Worm (Caenorhabditis elegans) whole organism, young adult: ENCODE measurements around the gene cdh-4.

ENCODE experiments used
- B0035.1 ChIP-seq: sonication (generic microtip); optimal IDR thresholded peaks from 2 replicates; lab custom pipeline; 2016; ENCODE audit warnings: missing genetic modification characterization, mild to moderate bottlenecking, missing compliant biosample characterization, missing genotype, missing genetic modification reagents
- B0261.1 ChIP-seq: sonication (generic microtip); optimal IDR thresholded peaks from 2 replicates; lab custom pipeline; 2016; ENCODE audit warnings: mild to moderate bottlenecking, missing genetic modification characterization, moderate library complexity, missing compliant biosample characterization
- F10E7.11 ChIP-seq: sonication (generic microtip); optimal IDR thresholded peaks from 2 replicates; lab custom pipeline; 2017; ENCODE audit warnings: mild to moderate bottlenecking, missing genetic modification characterization, moderate library complexity, missing compliant biosample characterization
- F23B12.7 ChIP-seq: sonication (generic microtip); optimal IDR thresholded peaks from 2 replicates; lab custom pipeline; 2017; ENCODE audit warnings: missing genetic modification characterization, mild to moderate bottlenecking, missing compliant biosample characterization, antibody characterized with exemption, moderate library complexity; ENCODE audit not compliant: insufficient read depth
- F33H1.4 ChIP-seq: fragments of 200-800 bp; sonication (Bioruptor generic); IDR thresholded peaks from 2 replicates; pipeline ENCODE4 v1.3.6; 2022; ENCODE audit warnings: missing genetic modification reagents, missing genetic modification characterization, missing compliant biosample characterization
- F37B4.10 ChIP-seq: fragments of 200-800 bp; sonication (Bioruptor generic); IDR thresholded peaks from 2 replicates; pipeline ENCODE4 v1.3.6; 2022; ENCODE audit warnings: missing genetic modification characterization, missing compliant biosample characterization
- K11D2.4 ChIP-seq: fragments of 200-800 bp; sonication (Bioruptor generic); IDR thresholded peaks from 2 replicates; pipeline ENCODE4 v1.3.6; 2022; ENCODE audit warnings: missing genetic modification reagents, missing genetic modification characterization, missing compliant biosample characterization
- Y79H2A.3 ChIP-seq: fragments of 200-800 bp; sonication (Bioruptor generic); conservative IDR thresholded peaks from 2 replicates; pipeline ENCODE4 v1.3.6; 2022; ENCODE audit warnings: missing genetic modification reagents, missing genetic modification characterization, missing compliant biosample characterization
- ZK185.1 ChIP-seq: sonication (generic microtip); optimal IDR thresholded peaks from 2 replicates; lab custom pipeline; 2016; ENCODE audit warnings: mild to moderate bottlenecking, missing genetic modification characterization, missing compliant biosample characterization; ENCODE audit not compliant: poor library complexity, severe bottlenecking
- ama-1 ChIP-seq, 3 experiments: fragments of 150-350 bp in 1 of 3; sonication (generic microtip) in 2 of 3; optimal IDR thresholded peaks; 2 replicates each; lab custom pipeline; 2014 to 2018; ENCODE audit warnings: missing biosample characterization in 2 of 3, missing genetic modification characterization in 2 of 3, missing genetic modification reagents in 2 of 3
- atf-7 ChIP-seq: sonication (generic microtip); optimal IDR thresholded peaks from 2 replicates; lab custom pipeline; 2017; ENCODE audit warnings: mild to moderate bottlenecking, missing genetic modification characterization, missing compliant biosample characterization
- attf-5 ChIP-seq: fragments of 200-800 bp; sonication (Bioruptor generic); optimal IDR thresholded peaks from 2 replicates; lab custom pipeline; 2018; ENCODE audit warnings: mild to moderate bottlenecking, missing genetic modification characterization, missing compliant biosample characterization
- bed-1 ChIP-seq: fragments of 200-800 bp; sonication (Bioruptor generic); IDR thresholded peaks from 2 replicates; pipeline ENCODE4 v1.3.6; 2022; ENCODE audit warnings: missing genetic modification reagents, missing genetic modification characterization, missing compliant biosample characterization
- cebp-2 ChIP-seq: fragments of 200-800 bp; sonication (Bioruptor generic); IDR thresholded peaks from 2 replicates; pipeline ENCODE4 v1.3.6; 2022; ENCODE audit warnings: missing genetic modification characterization, missing compliant biosample characterization
- ceh-100 ChIP-seq: fragments of 200-800 bp; sonication (Bioruptor generic); IDR thresholded peaks from 2 replicates; pipeline ENCODE4 v1.3.6; 2022; ENCODE audit warnings: missing genetic modification reagents, missing genetic modification characterization, missing compliant biosample characterization
- ceh-58 ChIP-seq: fragments of 200-800 bp; sonication (Bioruptor generic); IDR thresholded peaks from 2 replicates; pipeline ENCODE4 v1.3.6; 2022; ENCODE audit warnings: missing genetic modification characterization, missing compliant biosample characterization
- ceh-91 ChIP-seq: fragments of 200-800 bp; sonication (Bioruptor generic); IDR thresholded peaks from 2 replicates; pipeline ENCODE4 v1.3.6; 2022; ENCODE audit warnings: missing genetic modification reagents, missing genetic modification characterization, missing compliant biosample characterization
- die-1 ChIP-seq: sonication (generic microtip); optimal IDR thresholded peaks from 2 replicates; lab custom pipeline; 2016; ENCODE audit warnings: missing genotype, mild to moderate bottlenecking, missing genetic modification characterization, missing compliant biosample characterization
- dox-1 ChIP-seq: fragments of 200-800 bp; sonication (Bioruptor generic); IDR thresholded peaks from 2 replicates; pipeline ENCODE4 v1.3.6; 2022; ENCODE audit warnings: missing genetic modification reagents, missing genetic modification characterization, missing compliant biosample characterization
- egl-44 ChIP-seq: fragments of 200-800 bp; sonication (Bioruptor generic); IDR thresholded peaks from 2 replicates; pipeline ENCODE4 v1.3.6; 2022; ENCODE audit warnings: missing genetic modification reagents, missing genetic modification characterization, missing compliant biosample characterization
- ets-4 ChIP-seq: fragments of 200-800 bp; sonication (Bioruptor generic); optimal IDR thresholded peaks from 2 replicates; lab custom pipeline; 2018; ENCODE audit warnings: mild to moderate bottlenecking, missing genetic modification characterization, missing compliant biosample characterization
- fkh-3 ChIP-seq: sonication (generic microtip); optimal IDR thresholded peaks from 2 replicates; lab custom pipeline; 2016; ENCODE audit warnings: mild to moderate bottlenecking, missing genetic modification characterization, missing compliant biosample characterization
- hlh-26 ChIP-seq: fragments of 200-800 bp; sonication (Bioruptor generic); conservative IDR thresholded peaks from 2 replicates; pipeline ENCODE4 v1.3.6; 2022; ENCODE audit warnings: missing genetic modification reagents, missing genetic modification characterization, missing compliant biosample characterization
- let-526 ChIP-seq: fragments of 200-800 bp; sonication (Bioruptor generic); IDR thresholded peaks from 2 replicates; pipeline ENCODE4 v1.3.6; 2022; ENCODE audit warnings: missing genetic modification reagents, missing genetic modification characterization, missing compliant biosample characterization
- lin-35 ChIP-seq, 3 experiments: fragments of 150-350 bp in 2 of 3; sonication (generic microtip) in 1 of 3; optimal IDR thresholded peaks; 2 replicates each; lab custom pipeline; 2014 to 2018; ENCODE audit warnings: missing biosample characterization in 3 of 3, missing genetic modification characterization in 3 of 3, missing genetic modification reagents in 3 of 3
- lin-40 ChIP-seq: sonication (generic microtip); optimal IDR thresholded peaks from 2 replicates; lab custom pipeline; 2016; ENCODE audit warnings: missing genetic modification characterization, mild to moderate bottlenecking, missing compliant biosample characterization, missing genotype, missing genetic modification reagents
- lsl-1 ChIP-seq: fragments of 200-800 bp; sonication (Bioruptor generic); optimal IDR thresholded peaks from 2 replicates; lab custom pipeline; 2018; ENCODE audit warnings: mild to moderate bottlenecking, missing genetic modification characterization, moderate library complexity, missing compliant biosample characterization
- madf-10 ChIP-seq: sonication (generic microtip); optimal IDR thresholded peaks from 2 replicates; lab custom pipeline; 2016; ENCODE audit warnings: mild to moderate bottlenecking, missing genetic modification characterization, missing compliant biosample characterization
- madf-3 ChIP-seq: fragments of 200-800 bp; sonication (Bioruptor generic); IDR thresholded peaks from 2 replicates; pipeline ENCODE4 v1.3.6; 2022; ENCODE audit warnings: missing genetic modification reagents, missing genetic modification characterization, missing compliant biosample characterization
- mel-28 ChIP-seq: sonication (generic microtip); optimal IDR thresholded peaks from 2 replicates; lab custom pipeline; 2016; ENCODE audit warnings: borderline replicate concordance, mild to moderate bottlenecking, missing genetic modification characterization, missing compliant biosample characterization
- mxl-1 ChIP-seq: sonication (generic microtip); optimal IDR thresholded peaks from 2 replicates; lab custom pipeline; 2016; ENCODE audit warnings: missing genetic modification characterization, missing compliant biosample characterization
- nfya-1 ChIP-seq: sonication (generic microtip); optimal IDR thresholded peaks from 2 replicates; lab custom pipeline; 2017; ENCODE audit warnings: antibody characterized with exemption, missing compliant biosample characterization, missing genetic modification characterization, borderline replicate concordance; ENCODE audit not compliant: insufficient read depth
- nfyb-1 ChIP-seq: fragments of 200-800 bp; sonication (Bioruptor generic); IDR thresholded peaks from 2 replicates; pipeline ENCODE4 v1.3.6; 2022; ENCODE audit warnings: missing genetic modification reagents, missing genetic modification characterization, missing compliant biosample characterization
- nhr-80 ChIP-seq: sonication (generic microtip); optimal IDR thresholded peaks from 2 replicates; lab custom pipeline; 2016; ENCODE audit warnings: missing genetic modification characterization, missing compliant biosample characterization
- snpc-3.4 ChIP-seq: sonication (generic microtip); optimal IDR thresholded peaks from 2 replicates; lab custom pipeline; 2017; ENCODE audit warnings: missing genetic modification characterization, mild to moderate bottlenecking, missing compliant biosample characterization, antibody characterized with exemption, moderate library complexity, missing genotype, missing genetic modification reagents
- snpc-4 ChIP-seq, 5 experiments: fragments of 150-350 bp in 1 of 5; sonication (generic microtip) in 4 of 5; optimal IDR thresholded peaks; 2 replicates each; lab custom pipeline; 2014 to 2018; ENCODE audit warnings: missing genetic modification characterization in 5 of 5, missing biosample characterization in 3 of 5, antibody characterized with exemption in 2 of 5, mild to moderate bottlenecking in 2 of 5, missing compliant biosample characterization in 2 of 5, missing genotype in 2 of 5, moderate library complexity in 2 of 5, missing genetic modification reagents in 1 of 5
- tbp1 ChIP-seq: fragments of 200-800 bp; sonication (Bioruptor generic); optimal IDR thresholded peaks from 2 replicates; lab custom pipeline; 2018; ENCODE audit warnings: mild to moderate bottlenecking, missing genetic modification characterization, missing compliant biosample characterization
- unc-130 ChIP-seq: sonication (generic microtip); optimal IDR thresholded peaks from 2 replicates; lab custom pipeline; 2016; ENCODE audit warnings: missing genetic modification reagents, missing genetic modification characterization, missing compliant biosample characterization
- ztf-18 ChIP-seq: sonication (generic microtip); optimal IDR thresholded peaks from 2 replicates; lab custom pipeline; 2016; ENCODE audit warnings: missing genotype, mild to moderate bottlenecking, missing genetic modification characterization, missing compliant biosample characterization
- ztf-26 ChIP-seq: sonication (generic microtip); optimal IDR thresholded peaks from 2 replicates; lab custom pipeline; 2017; ENCODE audit warnings: missing genetic modification characterization, missing compliant biosample characterization

cdh-4 gene

ce11 chrIII:4568455-4568854, 48.3 kb downstream of the cdh-4 start, which contains the start of gene idhg-1 (continued):
- TF ChIP-seq hlh-26 (no peak), snpc-4 (GFP tag; optimal IDR thresholded peaks at IDR 0.05; lab: Kevin White, UChicago) (no peak), snpc-4 (tag; optimal IDR thresholded peaks at IDR 0.05; lab: Kevin White, UChicago) (peak in 3 of 4 experiments; percentile 8 to 63 (median 12)), mxl-1 (tag; lab: Kevin White, UChicago) (no peak), dox-1 (GFP tag; lab: Robert Waterston, UW) (peak; percentile 71; the same call in 1 of the 2 replicates), ets-4 (no peak), lin-35 (GFP tag; optimal IDR thresholded peaks at IDR 0.05; lab: Kevin White, UChicago) (peak in 1 of 3 experiments; percentile 47), F33H1.4 (peak; percentile 59; the same call in 1 of the 2 replicates), madf-10 (tag; lab: Kevin White, UChicago) (peak; percentile 53), lsl-1 (peak; percentile 42), egl-44 (GFP tag; lab: Robert Waterston, UW) (0 out of 2 replicates have a peak, but pooled peaks have one; percentile 55), ztf-26 (no peak), nfyb-1 (peak; percentile 64), Y79H2A.3 (GFP tag; lab: Robert Waterston, UW) (no peak), ceh-100 (peak; percentile 46; the same call in 1 of the 2 replicates), F23B12.7 (tag; lab: Kevin White, UChicago) (peak; percentile 19), ceh-58 (GFP tag; lab: Robert Waterston, UW) (no peak), ZK185.1 (tag; lab: Kevin White, UChicago) (peak; percentile 83), ceh-91 (no peak), unc-130 (peak; percentile 65), madf-3 (GFP tag; lab: Robert Waterston, UW) (no peak), fkh-3 (tag; lab: Kevin White, UChicago) (no peak), ztf-18 (tag; lab: Kevin White, UChicago) (peak; percentile 51), let-526 (no peak), tbp1 (GFP tag; lab: Kevin White, UChicago) (peak; percentile 53), B0035.1 (tag; lab: Kevin White, UChicago) (peak; percentile 5)

- TF ChIP-seq F23B12.7 (tag; lab: Kevin White, UChicago) (peak; percentile 52), F37B4.10 (no peak), snpc-4 (GFP tag; optimal IDR thresholded peaks at IDR 0.05; lab: Kevin White, UChicago) (no peak), snpc-4 (tag; optimal IDR thresholded peaks at IDR 0.05; lab: Kevin White, UChicago) (peak in 2 of 4 experiments; percentile 22 to 26), attf-5 (peak; percentile 15), nhr-80 (tag; lab: Kevin White, UChicago) (peak; percentile 28)
- TF ChIP-seq, all 124 proteins: peak for 4
Measured at ce11 chrIII:4578385-4578903, 58.3 kb downstream of the cdh-4 start, which contains the start of the genes sel-5 and wdr-48. sel-5 (minus strand) TSS chrIII:4578437. wdr-48 (plus strand) TSS chrIII:4578853.

ce11 chrIII:4581495-4581894, 61.3 kb downstream of the cdh-4 start, which contains the start of gene F35G12.12:
F35G12.12 (plus strand) TSS chrIII:4581795.
- TF ChIP-seq bed-1 (no peak), mel-28 (tag; lab: Kevin White, UChicago) (no peak), atf-7 (tag; lab: Kevin White, UChicago) (no peak), nfya-1 (tag; lab: Kevin White, UChicago) (no peak), F10E7.11 (tag; lab: Kevin White, UChicago) (no peak), madf-10 (tag; lab: Kevin White, UChicago) (no peak), nhr-80 (tag; lab: Kevin White, UChicago) (no peak), B0261.1 (tag; lab: Kevin White, UChicago) (no peak), K11D2.4 (GFP tag; lab: Robert Waterston, UW) (no peak), die-1 (tag; lab: Kevin White, UChicago) (no peak), snpc-3.4 (tag; lab: Kevin White, UChicago) (no peak), egl-44 (GFP tag; lab: Robert Waterston, UW) (no peak), cebp-2 (GFP tag; lab: Robert Waterston, UW) (no peak), ama-1 (optimal IDR thresholded peaks at IDR 0.05; lab: Kevin White, UChicago) (no peak), ama-1 (GFP tag; optimal IDR thresholded peaks at IDR 0.05; lab: Kevin White, UChicago) (no peak), dox-1 (GFP tag; lab: Robert Waterston, UW) (no peak), lin-40 (tag; lab: Kevin White, UChicago) (no peak)
